Fruit fly (Drosophila melanogaster): ENCODE data around the gene PIG-K.

PIG-K gene

dm6 chrX:1963591-1964216 is 45.5 kb downstream of the PIG-K start (continued):
- TF ChIP-seq Scr (GFP tag; IDR thresholded peaks at IDR 0.05; ENCODE audit: partially characterized antibody): no peak
- peak; percentile 93 for TF ChIP-seq Meics (GFP tag; optimal IDR thresholded peaks at IDR 0.05)
- peak; percentile 93 for TF ChIP-seq Atf6 (GFP tag; IDR thresholded peaks at IDR 0.05)
- TF ChIP-seq CG34376 (GFP tag; optimal IDR thresholded peaks at IDR 0.05): peak; percentile 78
- no peak for TF ChIP-seq pita (GFP tag; optimal IDR thresholded peaks at IDR 0.05)
- TF ChIP-seq CG18011 (GFP tag; optimal IDR thresholded peaks at IDR 0.05): peak; percentile 72
- peak; percentile 91 for TF ChIP-seq CG6254 (GFP tag; optimal IDR thresholded peaks at IDR 0.05)
- peak; percentile 87 for TF ChIP-seq cwo (GFP tag; optimal IDR thresholded peaks at IDR 0.05)
- peak; percentile 89 for TF ChIP-seq CG17361 (GFP tag; IDR thresholded peaks at IDR 0.05)
- peak; percentile 98 for TF ChIP-seq sisA (GFP tag; IDR thresholded peaks at IDR 0.05)
- peak; percentile 91 for TF ChIP-seq ERR (GFP tag; optimal IDR thresholded peaks at IDR 0.05)
- peak; percentile 95 for TF ChIP-seq E2f1 (GFP tag; IDR thresholded peaks at IDR 0.05)
- TF ChIP-seq gcm (GFP tag; optimal IDR thresholded peaks at IDR 0.05): peak; percentile 80
- peak; percentile 89 for TF ChIP-seq CG2875 (GFP tag; optimal IDR thresholded peaks at IDR 0.05)
- peak; percentile 57 for TF ChIP-seq da (GFP tag; optimal IDR thresholded peaks at IDR 0.05)
- peak; percentile 92 for TF ChIP-seq fd3F (GFP tag; optimal IDR thresholded peaks at IDR 0.05)
- peak; percentile 97 for TF ChIP-seq Awh (GFP tag; IDR thresholded peaks at IDR 0.05)
- TF ChIP-seq Dip2 (GFP tag; IDR thresholded peaks at IDR 0.05): peak; percentile 61; the same call in 1 of the 2 replicates
- peak; percentile 92 for TF ChIP-seq CG7556 (GFP tag; optimal IDR thresholded peaks at IDR 0.05)
- peak; percentile 85 for TF ChIP-seq CG31388 (GFP tag; optimal IDR thresholded peaks at IDR 0.05)
- TF ChIP-seq trh (GFP tag; optimal IDR thresholded peaks at IDR 0.05): peak; percentile 73
- peak; percentile 97 for TF ChIP-seq CG1603 (tag; optimal IDR thresholded peaks at IDR 0.05)
- TF ChIP-seq CG1647 (GFP tag; optimal IDR thresholded peaks at IDR 0.05): peak; percentile 92
- peak; percentile 79 for TF ChIP-seq D19A (tag; optimal IDR thresholded peaks at IDR 0.05)
- peak; percentile 81 for TF ChIP-seq gsb-n (tag; optimal IDR thresholded peaks at IDR 0.05)
- peak; percentile 95 for TF ChIP-seq wor (GFP tag; IDR thresholded peaks at IDR 0.05)
- peak; percentile 41 for TF ChIP-seq Sry-β (GFP tag; optimal IDR thresholded peaks at IDR 0.05)
- TF ChIP-seq ro (GFP tag; IDR thresholded peaks at IDR 0.05): peak; percentile 89
- peak; percentile 96 for TF ChIP-seq Optix (GFP tag; IDR thresholded peaks at IDR 0.05)
- peak; percentile 93 for TF ChIP-seq chm (GFP tag; IDR thresholded peaks at IDR 0.05)
- peak; percentile 94 for TF ChIP-seq mam (GFP tag; optimal IDR thresholded peaks at IDR 0.05)
- peak; percentile 81 for TF ChIP-seq disco-r (GFP tag; optimal IDR thresholded peaks at IDR 0.05)
- TF ChIP-seq CG12155 (GFP tag; optimal IDR thresholded peaks at IDR 0.05): peak; percentile 84
- peak; percentile 53 for TF ChIP-seq CG10565 (GFP tag; optimal IDR thresholded peaks at IDR 0.05)
- peak; percentile 95 for TF ChIP-seq Xrp1 (GFP tag; IDR thresholded peaks at IDR 0.05)
- TF ChIP-seq Elba2 (GFP tag; optimal IDR thresholded peaks at IDR 0.05): no peak
- peak; percentile 14 for TF ChIP-seq CG2116 (GFP tag; optimal IDR thresholded peaks at IDR 0.05)

- TF ChIP-seq CG18764 (GFP tag; optimal IDR thresholded peaks at IDR 0.05): no peak
- peak; percentile 1 for TF ChIP-seq gfzf (GFP tag; optimal IDR thresholded peaks at IDR 0.05)
- peak; percentile 44 for TF ChIP-seq CG31365 (tag; optimal IDR thresholded peaks at IDR 0.05)
- TF ChIP-seq trem (tag; optimal IDR thresholded peaks at IDR 0.05): no peak
- no peak for TF ChIP-seq CG30431 (GFP tag; optimal IDR thresholded peaks at IDR 0.05)
- no peak for TF ChIP-seq jigr1 (GFP tag; IDR thresholded peaks at IDR 0.05)
- peak; percentile 26 for TF ChIP-seq cg (GFP tag; optimal IDR thresholded peaks at IDR 0.05)
- TF ChIP-seq ATbp (GFP tag; optimal IDR thresholded peaks at IDR 0.05): no peak
- no peak for TF ChIP-seq Dll (GFP tag; IDR thresholded peaks at IDR 0.05; ENCODE audit: partially characterized antibody)
- TF ChIP-seq Pdp1 (GFP tag; optimal IDR thresholded peaks at IDR 0.05): peak in 1 of 2 experiments; percentile 70
- no peak for TF ChIP-seq CG32767 (GFP tag; IDR thresholded peaks at IDR 0.05)
- no peak for TF ChIP-seq CG1792 (GFP tag; optimal IDR thresholded peaks at IDR 0.05)
- no peak for TF ChIP-seq CG4282 (GFP tag; optimal IDR thresholded peaks at IDR 0.05)
- no peak for TF ChIP-seq Lpt (GFP tag; optimal IDR thresholded peaks at IDR 0.05)
- no peak for TF ChIP-seq ara (GFP tag; IDR thresholded peaks at IDR 0.05)
- TF ChIP-seq dysf (GFP tag; IDR thresholded peaks at IDR 0.05): no peak
Observed at dm6 chrX:1963192-1963590, 46.0 kb downstream of the PIG-K start.
